Fruit fly (Drosophila melanogaster) whole organism, embryonic: ENCODE results near the gene salr.

Source experiments
- Atf6 ChIP-seq: fragments of 200-800 bp; sonication (Bioruptor generic); IDR thresholded peaks from 2 replicates; pipeline ENCODE4 v1.3.6; 2022; ENCODE audit warnings: missing biosample characterization, missing genetic modification characterization
- Bdp1 ChIP-seq: fragments of 200-800 bp; sonication (Bioruptor generic); optimal IDR thresholded peaks from 3 replicates; lab custom pipeline; 2016; ENCODE audit warnings: missing biosample characterization, missing genetic modification characterization
- CG10321 ChIP-seq: fragments of 200-800 bp; sonication (Bioruptor generic); IDR thresholded peaks from 2 replicates; pipeline ENCODE4 v1.3.6; 2022; ENCODE audit warnings: missing biosample characterization, missing genetic modification characterization
- CG10959 ChIP-seq: fragments of 200-800 bp; sonication (Bioruptor generic); IDR thresholded peaks from 2 replicates; pipeline ENCODE4 v1.3.6; 2022; ENCODE audit warnings: missing biosample characterization, missing genetic modification characterization
- CG17568 ChIP-seq: fragments of 200-800 bp; sonication (Bioruptor generic); optimal IDR thresholded peaks from 2 replicates; lab custom pipeline; 2018; ENCODE audit warnings: missing biosample characterization, mild to moderate bottlenecking, missing genetic modification characterization, moderate library complexity
- CG18262 ChIP-seq: fragments of 200-800 bp; optimal IDR thresholded peaks from 3 replicates; lab custom pipeline; 2019; ENCODE audit warnings: missing biosample characterization, mild to moderate bottlenecking, missing genetic modification characterization, moderate library complexity
- CG18764 ChIP-seq: fragments of 200-800 bp; sonication (Bioruptor generic); optimal IDR thresholded peaks from 3 replicates; lab custom pipeline; 2016; ENCODE audit warnings: missing biosample characterization, missing genetic modification characterization
- CG31224 ChIP-seq: fragments of 200-800 bp; sonication (Bioruptor generic); IDR thresholded peaks from 2 replicates; pipeline ENCODE4 v1.3.6; 2022; ENCODE audit warnings: missing biosample characterization, missing genetic modification characterization
- CG33213 ChIP-seq: fragments of 200-800 bp; sonication (Bioruptor generic); optimal IDR thresholded peaks from 3 replicates; lab custom pipeline; 2016; ENCODE audit warnings: missing biosample characterization, missing genetic modification characterization
- CG42726 ChIP-seq: fragments of 200-800 bp; sonication (Bioruptor generic); IDR thresholded peaks from 2 replicates; pipeline ENCODE4 v1.3.6; 2022; ENCODE audit warnings: missing biosample characterization, missing genetic modification characterization; ENCODE audit not compliant: partially characterized antibody
- CG6654 ChIP-seq: fragments of 200-800 bp; sonication (Bioruptor generic); optimal IDR thresholded peaks from 2 replicates; lab custom pipeline; 2017; ENCODE audit warnings: missing biosample characterization, mild to moderate bottlenecking, missing genetic modification characterization
- CG6689 ChIP-seq: fragments of 200-800 bp; sonication (Bioruptor generic); IDR thresholded peaks from 2 replicates; pipeline ENCODE4 v1.3.6; 2022; ENCODE audit warnings: missing biosample characterization, missing genetic modification characterization
- CG8281 ChIP-seq: fragments of 200-800 bp; sonication (Bioruptor generic); optimal IDR thresholded peaks from 2 replicates; lab custom pipeline; 2018; ENCODE audit warnings: missing biosample characterization, mild to moderate bottlenecking, missing genetic modification characterization, moderate library complexity
- CG8478 ChIP-seq: fragments of >200 bp; optimal IDR thresholded peaks from 2 replicates; lab custom pipeline; 2018
- CG8924 ChIP-seq: fragments of 200-800 bp; optimal IDR thresholded peaks from 3 replicates; lab custom pipeline; 2019; ENCODE audit warnings: missing biosample characterization, mild to moderate bottlenecking, missing genetic modification characterization, moderate library complexity
- CG9215 ChIP-seq: fragments of 200-800 bp; sonication (Bioruptor generic); IDR thresholded peaks from 2 replicates; pipeline ENCODE4 v1.3.6; 2022; ENCODE audit warnings: missing biosample characterization, missing genetic modification characterization
- CHES-1-like ChIP-seq: fragments of 200-800 bp; sonication (Bioruptor generic); optimal IDR thresholded peaks from 2 replicates; lab custom pipeline; 2016; ENCODE audit warnings: missing biosample characterization, missing genetic modification characterization
- CTCF ChIP-seq: fragments of 200-800 bp; sonication (Bioruptor generic); optimal IDR thresholded peaks from 2 replicates; lab custom pipeline; 2017; ENCODE audit warnings: missing biosample characterization, mild to moderate bottlenecking, missing genetic modification characterization, moderate library complexity
- ERR ChIP-seq: fragments of 200-800 bp; sonication (Bioruptor generic); optimal IDR thresholded peaks from 2 replicates; lab custom pipeline; 2016; ENCODE audit warnings: missing biosample characterization, missing genetic modification characterization
- GATAe ChIP-seq: fragments of 200-800 bp; sonication (Bioruptor generic); conservative IDR thresholded peaks from 2 replicates; pipeline ENCODE4 v1.3.6; 2022; ENCODE audit warnings: missing biosample characterization, missing genetic modification characterization
- Gsc ChIP-seq: fragments of 200-800 bp; sonication (Bioruptor generic); IDR thresholded peaks from 2 replicates; pipeline ENCODE4 v1.3.6; 2022; ENCODE audit warnings: missing biosample characterization, missing genetic modification characterization
- Hmr ChIP-seq: fragments of 200-800 bp; sonication (Bioruptor generic); optimal IDR thresholded peaks from 3 replicates; lab custom pipeline; 2017; ENCODE audit warnings: mild to moderate bottlenecking, missing biosample characterization, missing genetic modification reagents, missing genetic modification characterization
- Mrtf ChIP-seq: fragments of 200-800 bp; sonication (Bioruptor generic); IDR thresholded peaks from 3 replicates; pipeline ENCODE4 v1.3.6; 2022; ENCODE audit warnings: missing biosample characterization, missing genetic modification characterization
- Myb ChIP-seq: fragments of 200-800 bp; sonication (Bioruptor generic); optimal IDR thresholded peaks from 2 replicates; lab custom pipeline; 2016; ENCODE audit warnings: missing biosample characterization, missing genetic modification characterization
- NFAT ChIP-seq: fragments of 200-800 bp; sonication (Bioruptor generic); IDR thresholded peaks from 2 replicates; pipeline ENCODE4 v1.3.6; 2022; ENCODE audit warnings: missing biosample characterization, missing genetic modification characterization
- Nf-YB ChIP-seq: fragments of 200-800 bp; sonication (Bioruptor generic); optimal IDR thresholded peaks from 3 replicates; lab custom pipeline; 2019; ENCODE audit warnings: missing biosample characterization, mild to moderate bottlenecking, missing genetic modification characterization, moderate library complexity
- Optix ChIP-seq: fragments of 200-800 bp; sonication (Bioruptor generic); IDR thresholded peaks from 3 replicates; pipeline ENCODE4 v1.3.6; 2022; ENCODE audit warnings: missing biosample characterization, missing genetic modification characterization
- Poxn ChIP-seq: fragments of 200-800 bp; sonication (Bioruptor generic); IDR thresholded peaks from 2 replicates; pipeline ENCODE4 v1.3.6; 2022; ENCODE audit warnings: missing biosample characterization, missing genetic modification characterization
- Vsx1 ChIP-seq: fragments of 200-800 bp; sonication (Bioruptor generic); optimal IDR thresholded peaks from 2 replicates; lab custom pipeline; 2017; ENCODE audit warnings: missing biosample characterization, mild to moderate bottlenecking, missing genetic modification characterization, missing genetic modification reagents
- Xbp1 ChIP-seq: fragments of 200-800 bp; sonication (Bioruptor generic); optimal IDR thresholded peaks from 3 replicates; lab custom pipeline; 2016; ENCODE audit warnings: missing biosample characterization, mild to moderate bottlenecking, missing genetic modification characterization
- abd-A ChIP-seq: fragments of 200-800 bp; sonication (Bioruptor generic); optimal IDR thresholded peaks from 3 replicates; lab custom pipeline; 2019; ENCODE audit warnings: missing biosample characterization, mild to moderate bottlenecking, missing genetic modification characterization, moderate library complexity
- aop ChIP-seq: fragments of 200-800 bp; sonication (Bioruptor generic); IDR thresholded peaks from 2 replicates; pipeline ENCODE4 v1.3.6; 2022; ENCODE audit warnings: missing biosample characterization, missing genetic modification characterization
- btn ChIP-seq: fragments of 200-800 bp; sonication (Bioruptor generic); optimal IDR thresholded peaks from 2 replicates; lab custom pipeline; 2016; ENCODE audit warnings: missing biosample characterization, missing genetic modification characterization
- chinmo ChIP-seq: fragments of 200-800 bp; sonication (Bioruptor generic); IDR thresholded peaks from 4 replicates; pipeline ENCODE4 v1.3.6; 2022; ENCODE audit warnings: missing biosample characterization, missing genetic modification characterization; ENCODE audit not compliant: partially characterized antibody
- chm ChIP-seq: fragments of 200-800 bp; sonication (Bioruptor generic); IDR thresholded peaks from 2 replicates; pipeline ENCODE4 v1.3.6; 2022; ENCODE audit warnings: missing biosample characterization, missing genetic modification characterization
- chn ChIP-seq: fragments of 200-800 bp; sonication (Bioruptor generic); optimal IDR thresholded peaks from 2 replicates; lab custom pipeline; 2016; ENCODE audit warnings: missing biosample characterization, missing genetic modification characterization
- ci ChIP-seq: fragments of 200-800 bp; sonication (Bioruptor generic); IDR thresholded peaks from 3 replicates; pipeline ENCODE4 v1.3.6; 2022; ENCODE audit warnings: missing biosample characterization, missing genetic modification characterization
- crc ChIP-seq: fragments of 200-800 bp; sonication (Bioruptor generic); optimal IDR thresholded peaks from 2 replicates; lab custom pipeline; 2016; ENCODE audit warnings: missing biosample characterization, missing genetic modification characterization
- cwo ChIP-seq: fragments of 200-800 bp; sonication (Bioruptor generic); optimal IDR thresholded peaks from 3 replicates; lab custom pipeline; 2017; ENCODE audit warnings: missing biosample characterization, missing genetic modification characterization, mild to moderate bottlenecking, moderate library complexity, missing genetic modification reagents
- disco-r ChIP-seq: fragments of 200-800 bp; sonication (Bioruptor generic); optimal IDR thresholded peaks from 2 replicates; lab custom pipeline; 2016; ENCODE audit warnings: missing biosample characterization, missing genetic modification characterization
- dmrt11E ChIP-seq: fragments of 200-800 bp; sonication (Bioruptor generic); optimal IDR thresholded peaks from 3 replicates; lab custom pipeline; 2018; ENCODE audit warnings: missing biosample characterization, mild to moderate bottlenecking, missing genetic modification characterization, moderate library complexity
- hbn ChIP-seq: fragments of 200-800 bp; sonication (Bioruptor generic); IDR thresholded peaks from 2 replicates; pipeline ENCODE4 v1.3.6; 2022; ENCODE audit warnings: missing biosample characterization, missing genetic modification characterization; ENCODE audit not compliant: partially characterized antibody
- kni ChIP-seq: fragments of 200-800 bp; sonication (Bioruptor generic); optimal IDR thresholded peaks from 3 replicates; lab custom pipeline; 2017; ENCODE audit warnings: mild to moderate bottlenecking, missing biosample characterization, missing genetic modification reagents, missing genetic modification characterization
- lov ChIP-seq, 2 experiments: fragments of 200-800 bp in 1 of 2; fragments of >200 bp in 1 of 2; sonication (Bioruptor generic) in 1 of 2; IDR thresholded peaks in 1 of 2; optimal IDR thresholded peaks in 1 of 2; 2 replicates in 1 of 2; 3 replicates in 1 of 2; pipeline versions ENCODE4 v1.3.6 to Lab custom; 2017 to 2022; ENCODE audit warnings: missing biosample characterization in 1 of 2, missing genetic modification characterization in 1 of 2
- mam ChIP-seq: fragments of 200-800 bp; sonication (Bioruptor generic); optimal IDR thresholded peaks from 3 replicates; lab custom pipeline; 2016; ENCODE audit warnings: missing biosample characterization, missing genetic modification characterization
- mirr ChIP-seq: fragments of 200-800 bp; sonication (Bioruptor generic); optimal IDR thresholded peaks from 3 replicates; lab custom pipeline; 2018; ENCODE audit warnings: missing biosample characterization, mild to moderate bottlenecking, missing genetic modification characterization
- mld ChIP-seq: fragments of 200-800 bp; sonication (Bioruptor generic); IDR thresholded peaks from 3 replicates; pipeline ENCODE4 v1.3.6; 2022; ENCODE audit warnings: missing biosample characterization, missing genetic modification characterization; ENCODE audit not compliant: partially characterized antibody
- pzg ChIP-seq: fragments of 200-800 bp; sonication (Bioruptor generic); optimal IDR thresholded peaks from 3 replicates; lab custom pipeline; 2018; ENCODE audit warnings: missing biosample characterization, mild to moderate bottlenecking, missing genetic modification characterization, moderate library complexity
- repo ChIP-seq: fragments of 200-800 bp; sonication (Bioruptor generic); optimal IDR thresholded peaks from 2 replicates; lab custom pipeline; 2016; ENCODE audit warnings: missing biosample characterization, missing genetic modification characterization
- toy ChIP-seq: fragments of 200-800 bp; sonication (Bioruptor generic); IDR thresholded peaks from 2 replicates; pipeline ENCODE4 v1.3.6; 2022; ENCODE audit warnings: missing biosample characterization, missing genetic modification characterization
- tup ChIP-seq: fragments of 200-800 bp; sonication (Bioruptor generic); optimal IDR thresholded peaks from 2 replicates; lab custom pipeline; 2016; ENCODE audit warnings: missing biosample characterization, mild to moderate bottlenecking, missing genetic modification characterization, moderate library complexity
- twi ChIP-seq: fragments of 200-800 bp; optimal IDR thresholded peaks from 2 replicates; lab custom pipeline; 2019; ENCODE audit warnings: missing biosample characterization, mild to moderate bottlenecking, missing genetic modification characterization, moderate library complexity
- tx ChIP-seq: fragments of 200-800 bp; sonication (Bioruptor generic); optimal IDR thresholded peaks from 2 replicates; lab custom pipeline; 2016; ENCODE audit warnings: missing biosample characterization, missing genetic modification characterization

Gene salr

dm6 chr2L:11338219-11338618 is 20.5 kb upstream of the salr start (continued):
- TF ChIP-seq lov (optimal IDR thresholded peaks at IDR 0.05; lab: Kevin White, UChicago), result no peak
- no peak for TF ChIP-seq lov (GFP tag; IDR thresholded peaks at IDR 0.05; lab: Robert Waterston, UW)
- TF ChIP-seq mirr (GFP tag; lab: Kevin White, UChicago), result no peak
- TF ChIP-seq CG9215 (GFP tag; lab: Robert Waterston, UW), result no peak
- no peak for TF ChIP-seq tup
- TF ChIP-seq repo, result no peak
- no peak for TF ChIP-seq Atf6
- TF ChIP-seq CHES-1-like (GFP tag; lab: Kevin White, UChicago), result no peak
- peak; percentile 7 for TF ChIP-seq twi (tag; lab: Kevin White, UChicago)
- TF ChIP-seq CG10321 (GFP tag; lab: Robert Waterston, UW), result no peak
- TF ChIP-seq Nf-YB (GFP tag; lab: Kevin White, UChicago), result peak; percentile 11
- no peak for TF ChIP-seq CG17568 (GFP tag; lab: Kevin White, UChicago)
- no peak for TF ChIP-seq Poxn (GFP tag; lab: Robert Waterston, UW)
- TF ChIP-seq Gsc, result no peak
- TF ChIP-seq ci (GFP tag; lab: Robert Waterston, UW), result no peak
- TF ChIP-seq CG8478, result no peak
- TF ChIP-seq kni (GFP tag; lab: Kevin White, UChicago), result no peak
- no peak for TF ChIP-seq GATAe
- no peak for TF ChIP-seq abd-A (tag; lab: Kevin White, UChicago)
- no peak for TF ChIP-seq Vsx1
- no peak for TF ChIP-seq ERR (GFP tag; lab: Kevin White, UChicago)
- TF ChIP-seq chm (GFP tag; lab: Robert Waterston, UW), result no peak
- TF ChIP-seq pzg, result no peak
- peak; percentile 84 for TF ChIP-seq dmrt11E (tag; lab: Kevin White, UChicago)
- no peak for TF ChIP-seq CG8281 (tag; lab: Kevin White, UChicago)
- no peak for TF ChIP-seq chinmo (GFP tag; lab: Robert Waterston, UW)
- TF ChIP-seq Xbp1 (GFP tag; lab: Kevin White, UChicago), result peak; percentile 43
- TF ChIP-seq Hmr (GFP tag; lab: Kevin White, UChicago), result no peak
- no peak for TF ChIP-seq aop
- TF ChIP-seq CG18764 (GFP tag; lab: Kevin White, UChicago), result no peak
- no peak for TF ChIP-seq CG42726 (GFP tag; lab: Robert Waterston, UW)
- TF ChIP-seq mam (GFP tag; lab: Kevin White, UChicago), result no peak
- TF ChIP-seq CG33213 (GFP tag; lab: Kevin White, UChicago), result no peak
- TF ChIP-seq Mrtf, result no peak
- TF ChIP-seq toy (GFP tag; lab: Robert Waterston, UW), result no peak
- TF ChIP-seq Myb (GFP tag; lab: Kevin White, UChicago), result no peak
- TF ChIP-seq CG10959, result peak; percentile 62
- TF ChIP-seq disco-r, result no peak
- TF ChIP-seq mld (GFP tag; lab: Robert Waterston, UW), result no peak
- TF ChIP-seq CG8924 (tag; lab: Kevin White, UChicago), result peak; percentile 71
- TF ChIP-seq btn (GFP tag; lab: Kevin White, UChicago), result no peak
- TF ChIP-seq CG31224 (GFP tag; lab: Robert Waterston, UW), result no peak
- no peak for TF ChIP-seq tx
- TF ChIP-seq Optix (GFP tag; lab: Robert Waterston, UW), result no peak
- no peak for TF ChIP-seq hbn
- no peak for TF ChIP-seq CG6654 (GFP tag; lab: Kevin White, UChicago)
- TF ChIP-seq CG18262, result peak; percentile 27
- TF ChIP-seq NFAT, result no peak
- no peak for TF ChIP-seq Bdp1
- TF ChIP-seq crc (GFP tag; lab: Kevin White, UChicago), result no peak
- TF ChIP-seq CG6689, result no peak
- TF ChIP-seq cwo (GFP tag; lab: Kevin White, UChicago), result no peak
- no peak for TF ChIP-seq CTCF (GFP tag; lab: Kevin White, UChicago)
- peak; percentile 47 for TF ChIP-seq chn (GFP tag; lab: Kevin White, UChicago)
